Worm (Caenorhabditis elegans): ENCODE results near the gene F48F7.3.

The F48F7.3 gene

ce11 chrX:14003538-14003937 lies 40.2 kb downstream of the F48F7.3 start:
- TF ChIP-seq ama-1 (optimal IDR thresholded peaks at IDR 0.05) (no peak), sma-3 (GFP tag; optimal IDR thresholded peaks at IDR 0.05) (no peak), sma-9 (GFP tag; optimal IDR thresholded peaks at IDR 0.05) (peak; percentile 16), sma-9 (tag; optimal IDR thresholded peaks at IDR 0.05) (no peak), lin-13 (GFP tag; optimal IDR thresholded peaks at IDR 0.05) (no peak), nhr-10 (tag; optimal IDR thresholded peaks at IDR 0.05) (no peak), nhr-21 (tag; optimal IDR thresholded peaks at IDR 0.05) (no peak), nhr-129 (tag; optimal IDR thresholded peaks at IDR 0.05) (no peak), unc-39 (tag; optimal IDR thresholded peaks at IDR 0.05) (no peak), fos-1 (tag; optimal IDR thresholded peaks at IDR 0.05) (peak; percentile 47), R02D3.7 (tag; optimal IDR thresholded peaks at IDR 0.05) (no peak), lin-39 (tag; optimal IDR thresholded peaks at IDR 0.05) (no peak)

- TF ChIP-seq lin-13 (GFP tag; optimal IDR thresholded peaks at IDR 0.05) (no peak), nhr-77 (tag; optimal IDR thresholded peaks at IDR 0.05) (no peak), blmp-1 (tag; optimal IDR thresholded peaks at IDR 0.05; ENCODE audit: insufficient read depth) (no peak), ztf-11 (tag; optimal IDR thresholded peaks at IDR 0.05) (no peak), mdl-1 (tag; optimal IDR thresholded peaks at IDR 0.05) (no peak), nhr-12 (tag; optimal IDR thresholded peaks at IDR 0.05) (no peak), nhr-23 (tag; optimal IDR thresholded peaks at IDR 0.05) (no peak), Y55F3AM.14 (GFP tag; optimal IDR thresholded peaks at IDR 0.05) (no peak), unc-39 (tag; optimal IDR thresholded peaks at IDR 0.05) (no peak), R02D3.7 (tag; optimal IDR thresholded peaks at IDR 0.05) (no peak), F13H6.1 (tag; optimal IDR thresholded peaks at IDR 0.05) (no peak), ceh-82 (tag; optimal IDR thresholded peaks at IDR 0.05) (no peak), dmd-4 (tag; optimal IDR thresholded peaks at IDR 0.05) (no peak), ama-1 (optimal IDR thresholded peaks at IDR 0.05) (no peak), egl-27 (tag; optimal IDR thresholded peaks at IDR 0.05) (no peak)
Measured at ce11 chrX:14008130-14008529, 44.8 kb downstream of the F48F7.3 start.

ce11 chrX:14012417-14012816 lies 49.1 kb downstream of the F48F7.3 start, which contains the start of gene tbc-19:
Gene tbc-19, minus strand, starts transcription at chrX:14012517.
- TF ChIP-seq nhr-25 (tag; optimal IDR thresholded peaks at IDR 0.05) (no peak), C34F6.9 (tag; optimal IDR thresholded peaks at IDR 0.05) (no peak), elt-3 (tag; optimal IDR thresholded peaks at IDR 0.05) (no peak), lsy-2 (tag; optimal IDR thresholded peaks at IDR 0.05) (no peak), elt-1 (tag; optimal IDR thresholded peaks at IDR 0.05) (no peak), crh-2 (tag; optimal IDR thresholded peaks at IDR 0.05) (no peak)

Measured in whole organism, L2 larva.